Worm (Caenorhabditis elegans) whole organism, mixed stage, embryonic: ENCODE data around the gene cct-1.

Experiments
- flh-1 ChIP-seq: fragments of 200-800 bp; sonication (Bioruptor generic); optimal IDR thresholded peaks from 2 replicates; lab custom pipeline; 2018; ENCODE audit warnings: mild to moderate bottlenecking, missing genetic modification characterization, moderate library complexity, missing compliant biosample characterization
- lin-13 ChIP-seq: fragments of 150-350 bp; optimal IDR thresholded peaks from 2 replicates; lab custom pipeline; 2014; ENCODE audit warnings: missing biosample characterization, missing genetic modification characterization
- mls-2 ChIP-seq: sonication (generic microtip); optimal IDR thresholded peaks from 2 replicates; lab custom pipeline; 2016; ENCODE audit warnings: mild to moderate bottlenecking, missing genetic modification characterization, moderate library complexity, missing compliant biosample characterization
- nhr-28 ChIP-seq: fragments of 150-350 bp; optimal IDR thresholded peaks from 2 replicates; lab custom pipeline; 2014; ENCODE audit warnings: missing biosample characterization, missing genetic modification characterization
- unc-62 ChIP-seq: fragments of 150-350 bp; optimal IDR thresholded peaks from 2 replicates; lab custom pipeline; 2014; ENCODE audit warnings: missing biosample characterization, missing genetic modification reagents, missing genetic modification characterization

DNA sequence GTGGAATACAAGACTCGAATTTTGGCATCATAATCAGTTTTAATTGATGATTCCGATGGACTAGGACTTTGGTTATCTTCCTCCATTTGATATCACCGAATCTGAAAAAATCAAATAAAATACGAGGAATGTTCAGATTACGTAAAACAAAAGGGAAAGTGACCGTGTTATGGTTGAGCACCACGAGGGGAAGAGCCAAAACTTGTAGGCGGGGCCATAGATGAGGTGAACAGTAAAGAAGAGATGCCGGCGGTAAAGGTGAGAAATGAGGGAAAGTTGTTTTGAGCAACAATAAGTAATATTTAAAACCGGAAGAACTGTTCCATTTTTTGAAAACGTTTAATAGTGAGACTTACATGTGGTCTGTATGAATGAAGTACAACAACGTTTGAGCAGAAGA lies 35.3 kb upstream of the cct-1 start, which contains the start of gene F10B5.3:
- TF ChIP-seq lin-13 (tag; lab: Kevin White, UChicago) (no peak), unc-62 (GFP tag; lab: Kevin White, UChicago) (no peak), flh-1 (GFP tag; lab: Kevin White, UChicago) (no peak), nhr-28 (tag; lab: Kevin White, UChicago) (no peak), mls-2 (tag; lab: Kevin White, UChicago) (no peak)
